Fruit fly (Drosophila melanogaster) whole organism, embryonic: ENCODE measurements around the gene CG13482.

Experiments
- Abd-B ChIP-seq: fragments of 200-800 bp; sonication (Bioruptor generic); optimal IDR thresholded peaks from 2 replicates; lab custom pipeline; 2018; ENCODE audit warnings: missing biosample characterization, mild to moderate bottlenecking, missing genetic modification characterization, moderate library complexity
- Atf3 ChIP-seq: fragments of 200-800 bp; sonication (Bioruptor generic); optimal IDR thresholded peaks from 3 replicates; lab custom pipeline; 2016; ENCODE audit warnings: missing biosample characterization, missing genetic modification characterization
- Awh ChIP-seq: fragments of 200-800 bp; sonication (Bioruptor generic); IDR thresholded peaks from 2 replicates; pipeline ENCODE4, ENCODE4 v1.3.6; 2022; ENCODE audit warnings: missing biosample characterization, missing genetic modification characterization
- C15 ChIP-seq: fragments of 200-800 bp; sonication (Bioruptor generic); IDR thresholded peaks from 3 replicates; pipeline ENCODE4 v1.3.6; 2022; ENCODE audit warnings: missing biosample characterization, missing genetic modification characterization
- CG10462 ChIP-seq: fragments of 200-800 bp; sonication (Bioruptor generic); optimal IDR thresholded peaks from 2 replicates; lab custom pipeline; 2016; ENCODE audit warnings: missing biosample characterization, missing genetic modification characterization
- CG11504 ChIP-seq: fragments of 200-800 bp; sonication (Bioruptor generic); optimal IDR thresholded peaks from 3 replicates; lab custom pipeline; 2019; ENCODE audit warnings: missing biosample characterization, mild to moderate bottlenecking, missing genetic modification characterization, moderate library complexity
- CG12104 ChIP-seq: fragments of 200-800 bp; sonication (Bioruptor generic); optimal IDR thresholded peaks from 3 replicates; lab custom pipeline; 2016; ENCODE audit warnings: missing biosample characterization, missing genetic modification characterization
- CG12769 ChIP-seq: fragments of 200-800 bp; sonication (Bioruptor generic); optimal IDR thresholded peaks from 2 replicates; lab custom pipeline; 2019; ENCODE audit warnings: missing biosample characterization, mild to moderate bottlenecking, missing genetic modification characterization, moderate library complexity
- CG13894 ChIP-seq: fragments of 200-800 bp; sonication (Bioruptor generic); optimal IDR thresholded peaks from 3 replicates; lab custom pipeline; 2018; ENCODE audit warnings: missing biosample characterization, mild to moderate bottlenecking, missing genetic modification characterization, moderate library complexity
- CG15269 ChIP-seq: fragments of 200-800 bp; sonication (Bioruptor generic); optimal IDR thresholded peaks from 2 replicates; lab custom pipeline; 2018; ENCODE audit warnings: missing biosample characterization, mild to moderate bottlenecking, missing genetic modification characterization, moderate library complexity
- CG17612 ChIP-seq: fragments of 200-800 bp; sonication (Bioruptor generic); IDR thresholded peaks from 2 replicates; pipeline ENCODE4 v1.3.6; 2022; ENCODE audit warnings: missing biosample characterization, missing genetic modification characterization
- CG1832 ChIP-seq: fragments of 200-800 bp; sonication (Bioruptor generic); optimal IDR thresholded peaks from 2 replicates; lab custom pipeline; 2017; ENCODE audit warnings: missing biosample characterization, mild to moderate bottlenecking, missing genetic modification characterization, inconsistent platforms
- CG18476 ChIP-seq: fragments of 200-800 bp; sonication (Bioruptor generic); optimal IDR thresholded peaks from 2 replicates; lab custom pipeline; 2016; ENCODE audit warnings: missing biosample characterization, mild to moderate bottlenecking, missing genetic modification characterization
- CG2129 ChIP-seq: fragments of 200-800 bp; sonication (Bioruptor generic); IDR thresholded peaks from 2 replicates; pipeline ENCODE4 v1.3.6; 2022; ENCODE audit warnings: missing biosample characterization, missing genetic modification characterization; ENCODE audit not compliant: partially characterized antibody
- CG4360 ChIP-seq: fragments of 200-800 bp; sonication (Bioruptor generic); IDR thresholded peaks from 2 replicates; pipeline ENCODE4 v1.3.6; 2022; ENCODE audit warnings: missing biosample characterization, missing genetic modification characterization
- CG6175 ChIP-seq: fragments of 200-800 bp; sonication (Bioruptor generic); IDR thresholded peaks from 3 replicates; pipeline ENCODE4 v1.3.6; 2022; ENCODE audit warnings: missing biosample characterization, missing genetic modification characterization
- Camta ChIP-seq: fragments of 200-800 bp; sonication (Bioruptor generic); optimal IDR thresholded peaks from 2 replicates; lab custom pipeline; 2016; ENCODE audit warnings: missing biosample characterization, missing genetic modification characterization
- CrebB ChIP-seq: fragments of 200-800 bp; sonication (Bioruptor generic); optimal IDR thresholded peaks from 3 replicates; lab custom pipeline; 2018; ENCODE audit warnings: missing biosample characterization, mild to moderate bottlenecking, missing genetic modification characterization
- Drgx ChIP-seq: fragments of 200-800 bp; sonication (Bioruptor generic); IDR thresholded peaks from 2 replicates; pipeline ENCODE4 v1.3.6; 2022; ENCODE audit warnings: missing biosample characterization, missing genetic modification characterization
- H15 ChIP-seq: fragments of 200-800 bp; sonication (Bioruptor generic); IDR thresholded peaks from 3 replicates; pipeline ENCODE4 v1.3.6; 2022; ENCODE audit warnings: missing biosample characterization, missing genetic modification characterization
- Hr51 ChIP-seq, 2 experiments: fragments of 200-800 bp; sonication (Bioruptor generic); optimal IDR thresholded peaks; 2 replicates in 1 of 2; 3 replicates in 1 of 2; lab custom pipeline; 2016 to 2018; ENCODE audit warnings: missing biosample characterization in 2 of 2, missing genetic modification characterization in 2 of 2, mild to moderate bottlenecking in 1 of 2, moderate library complexity in 1 of 2
- Med ChIP-seq: fragments of 200-800 bp; sonication (Bioruptor generic); peaks from one replicate; lab custom pipeline; 2016; ENCODE audit warnings: missing biosample characterization, missing genetic modification characterization, mild to moderate bottlenecking, inconsistent platforms, moderate library complexity
- Mes4 ChIP-seq: fragments of 200-800 bp; sonication (Bioruptor generic); optimal IDR thresholded peaks from 2 replicates; lab custom pipeline; 2016; ENCODE audit warnings: missing biosample characterization, missing genetic modification characterization
- Sox102F ChIP-seq: fragments of 200-800 bp; sonication (Bioruptor generic); optimal IDR thresholded peaks from 2 replicates; lab custom pipeline; 2018; ENCODE audit warnings: missing biosample characterization, mild to moderate bottlenecking, missing genetic modification characterization, moderate library complexity
- Spps ChIP-seq: fragments of 200-800 bp; sonication (Bioruptor generic); optimal IDR thresholded peaks from 2 replicates; lab custom pipeline; 2018; ENCODE audit warnings: missing biosample characterization, mild to moderate bottlenecking, missing genetic modification characterization
- ac ChIP-seq: fragments of 200-800 bp; sonication (Bioruptor generic); optimal IDR thresholded peaks from 3 replicates; lab custom pipeline; 2017; ENCODE audit warnings: missing biosample characterization, mild to moderate bottlenecking, missing genetic modification characterization
- bcd ChIP-seq: fragments of 200-800 bp; sonication (Bioruptor generic); optimal IDR thresholded peaks from 2 replicates; lab custom pipeline; 2017; ENCODE audit warnings: missing biosample characterization, mild to moderate bottlenecking, missing genetic modification characterization
- bowl ChIP-seq: fragments of 200-800 bp; sonication (Bioruptor generic); IDR thresholded peaks from 2 replicates; pipeline ENCODE4 v1.3.6; 2022; ENCODE audit warnings: missing biosample characterization, missing genetic modification characterization
- chinmo ChIP-seq: fragments of 200-800 bp; sonication (Bioruptor generic); IDR thresholded peaks from 4 replicates; pipeline ENCODE4 v1.3.6; 2022; ENCODE audit warnings: missing biosample characterization, missing genetic modification characterization; ENCODE audit not compliant: partially characterized antibody
- chn ChIP-seq: fragments of 200-800 bp; sonication (Bioruptor generic); optimal IDR thresholded peaks from 2 replicates; lab custom pipeline; 2016; ENCODE audit warnings: missing biosample characterization, missing genetic modification characterization
- crol ChIP-seq: fragments of 200-800 bp; sonication (Bioruptor generic); IDR thresholded peaks from 2 replicates; pipeline ENCODE4 v1.3.6; 2022; ENCODE audit warnings: missing biosample characterization, missing genetic modification characterization
- disco-r ChIP-seq: fragments of 200-800 bp; sonication (Bioruptor generic); optimal IDR thresholded peaks from 2 replicates; lab custom pipeline; 2016; ENCODE audit warnings: missing biosample characterization, missing genetic modification characterization
- esg ChIP-seq: fragments of 200-800 bp; sonication (Bioruptor generic); conservative IDR thresholded peaks from 2 replicates; pipeline ENCODE4 v1.3.6; 2022; ENCODE audit warnings: missing biosample characterization, missing genetic modification characterization
- fru ChIP-seq: fragments of >200 bp; optimal IDR thresholded peaks from 2 replicates; lab custom pipeline; 2017
- gem ChIP-seq: fragments of 200-800 bp; sonication (Bioruptor generic); optimal IDR thresholded peaks from 2 replicates; lab custom pipeline; 2019; ENCODE audit warnings: missing biosample characterization, mild to moderate bottlenecking, missing genetic modification characterization, moderate library complexity
- mirr ChIP-seq: fragments of 200-800 bp; sonication (Bioruptor generic); optimal IDR thresholded peaks from 3 replicates; lab custom pipeline; 2018; ENCODE audit warnings: missing biosample characterization, mild to moderate bottlenecking, missing genetic modification characterization
- mld ChIP-seq: fragments of 200-800 bp; sonication (Bioruptor generic); IDR thresholded peaks from 3 replicates; pipeline ENCODE4 v1.3.6; 2022; ENCODE audit warnings: missing biosample characterization, missing genetic modification characterization; ENCODE audit not compliant: partially characterized antibody
- row ChIP-seq: fragments of 200-800 bp; sonication (Bioruptor generic); IDR thresholded peaks from 3 replicates; pipeline ENCODE4 v1.3.6; 2022; ENCODE audit warnings: missing biosample characterization, missing genetic modification characterization
- sd ChIP-seq: fragments of 200-800 bp; sonication (Bioruptor generic); optimal IDR thresholded peaks from 3 replicates; lab custom pipeline; 2018; ENCODE audit warnings: missing biosample characterization, mild to moderate bottlenecking, missing genetic modification characterization, moderate library complexity
- sens ChIP-seq: fragments of 200-800 bp; sonication (Bioruptor generic); peaks from one replicate; lab custom pipeline; 2016; ENCODE audit warnings: missing biosample characterization, missing genetic modification characterization
- sob ChIP-seq: fragments of 200-800 bp; sonication (Bioruptor generic); IDR thresholded peaks from 2 replicates; pipeline ENCODE4 v1.3.6; 2022; ENCODE audit warnings: missing biosample characterization, missing genetic modification characterization
- ssp ChIP-seq: fragments of 200-800 bp; sonication (Bioruptor generic); IDR thresholded peaks from 2 replicates; pipeline ENCODE4 v1.3.6; 2022; ENCODE audit warnings: missing biosample characterization, missing genetic modification characterization
- z ChIP-seq: fragments of 200-800 bp; sonication (Bioruptor generic); IDR thresholded peaks from 3 replicates; pipeline ENCODE4 v1.3.6; 2022; ENCODE audit warnings: missing biosample characterization, missing genetic modification characterization
- zfh2 ChIP-seq: fragments of 200-800 bp; sonication (Bioruptor generic); optimal IDR thresholded peaks from 2 replicates; lab custom pipeline; 2016; ENCODE audit warnings: missing biosample characterization, missing genetic modification characterization

CG13482 gene

dm6 chr3L:14319192-14319591 lies 10.0 kb upstream of the CG13482 start (continued):
- TF ChIP-seq sob (GFP tag; lab: Robert Waterston, UW) = no peak
- TF ChIP-seq mld (GFP tag; lab: Robert Waterston, UW) = no peak
- peak; percentile 24 for TF ChIP-seq sens
- TF ChIP-seq z (GFP tag; lab: Robert Waterston, UW) = no peak
- no peak for TF ChIP-seq Atf3 (GFP tag; lab: Kevin White, UChicago)
- no peak for TF ChIP-seq Hr51 (GFP tag; optimal IDR thresholded peaks at IDR 0.05; lab: Kevin White, UChicago)
- TF ChIP-seq Spps (tag; lab: Kevin White, UChicago) = no peak
- no peak for TF ChIP-seq ac (GFP tag; lab: Kevin White, UChicago)
- peak; percentile 15; the same call in 1 of the 3 replicates for TF ChIP-seq row (GFP tag; lab: Robert Waterston, UW)
- no peak for TF ChIP-seq disco-r (GFP tag; lab: Kevin White, UChicago)
- no peak for TF ChIP-seq CG13894
- peak; percentile 47; the same call in 1 of the 2 replicates for TF ChIP-seq Drgx
- no peak for TF ChIP-seq zfh2 (GFP tag; lab: Kevin White, UChicago)
- no peak for TF ChIP-seq mirr
- peak; percentile 60 for TF ChIP-seq Med (GFP tag; lab: Kevin White, UChicago)
- TF ChIP-seq esg (GFP tag; lab: Robert Waterston, UW) = no peak
- TF ChIP-seq H15 (GFP tag; lab: Robert Waterston, UW) = no peak
- no peak for TF ChIP-seq CG17612 (GFP tag; lab: Robert Waterston, UW)
- no peak for TF ChIP-seq CG1832 (GFP tag; lab: Kevin White, UChicago)
- peak; percentile 18 for TF ChIP-seq Abd-B (GFP tag; lab: Kevin White, UChicago)

dm6 chr3L:14320571-14320970 lies 8.6 kb upstream of the CG13482 start:
- no peak for TF ChIP-seq Sox102F (GFP tag; lab: Kevin White, UChicago)
- TF ChIP-seq Camta (GFP tag; lab: Kevin White, UChicago) = no peak
- peak; percentile 43 for TF ChIP-seq Med (GFP tag; lab: Kevin White, UChicago)
- TF ChIP-seq Mes4 (GFP tag; lab: Kevin White, UChicago) = no peak
- peak; percentile 14 for TF ChIP-seq gem (tag; lab: Kevin White, UChicago)
- no peak for TF ChIP-seq disco-r (GFP tag; lab: Kevin White, UChicago)
- TF ChIP-seq CG2129 (GFP tag; lab: Robert Waterston, UW) = no peak
- no peak for TF ChIP-seq C15 (GFP tag; lab: Robert Waterston, UW)
- peak; percentile 74 for TF ChIP-seq sens
- no peak for TF ChIP-seq CG10462 (GFP tag; lab: Kevin White, UChicago)

- TF ChIP-seq CG12104 (GFP tag; lab: Kevin White, UChicago) (no peak), fru (lab: Kevin White, UChicago) (no peak), CG18476 (GFP tag; lab: Kevin White, UChicago) (no peak), CG12769 (tag; lab: Kevin White, UChicago) (no peak)
These were observed 7.7 kb upstream of the CG13482 start for dm6 chr3L:14321400-14321799.

- TF ChIP-seq Awh (GFP tag; lab: Robert Waterston, UW) = 0 out of 2 replicates have a peak, but pooled peaks have one; percentile 9
- TF ChIP-seq CG4360 (GFP tag; lab: Robert Waterston, UW) = peak; percentile 68
- peak; percentile 3 for TF ChIP-seq sd (tag; lab: Kevin White, UChicago)
- peak; percentile 58 for TF ChIP-seq CG11504
- TF ChIP-seq CrebB (tag; lab: Kevin White, UChicago) = no peak
- TF ChIP-seq crol (GFP tag; lab: Robert Waterston, UW) = no peak
- peak; percentile 75; the same call in 2 of the 3 replicates for TF ChIP-seq CG6175 (GFP tag; lab: Robert Waterston, UW)
- TF ChIP-seq chn (GFP tag; lab: Kevin White, UChicago) = no peak
- no peak for TF ChIP-seq bcd
- 0 out of 4 replicates have a peak, but pooled peaks have one; percentile 65 for TF ChIP-seq chinmo
- peak; percentile 83 for TF ChIP-seq bowl (GFP tag; lab: Robert Waterston, UW)
- peak; percentile 20 for TF ChIP-seq CG15269 (tag; lab: Kevin White, UChicago)
- TF ChIP-seq ssp (GFP tag; lab: Robert Waterston, UW) = no peak
- TF ChIP-seq, all 482 proteins: peak for 8
These were observed 7.3 kb upstream of the CG13482 start for dm6 chr3L:14321858-14322257.
